Fruit fly (Drosophila melanogaster) whole organism, embryonic: Measurements from ENCODE around the gene CG7611.
A peak's percentile ranks its signal among the peaks of the same experiment; 100 is the strongest.

ENCODE experiments used
- Ada2b ChIP-seq: fragments of 200-800 bp; sonication (Bioruptor generic); IDR thresholded peaks from 2 replicates; pipeline ENCODE4 v1.3.6; 2022; ENCODE audit warnings: missing biosample characterization, missing genetic modification characterization
- Antp ChIP-seq: fragments of 200-800 bp; sonication (Bioruptor generic); optimal IDR thresholded peaks from 3 replicates; lab custom pipeline; 2016; ENCODE audit warnings: missing biosample characterization, missing genetic modification characterization
- BEAF-32 ChIP-seq: fragments of 200-800 bp; sonication (Bioruptor generic); optimal IDR thresholded peaks from 3 replicates; lab custom pipeline; 2017; ENCODE audit warnings: missing biosample characterization, missing genetic modification characterization, mild to moderate bottlenecking, moderate library complexity, missing genetic modification reagents
- Bteb2 ChIP-seq: fragments of 200-800 bp; sonication (Bioruptor generic); optimal IDR thresholded peaks from 2 replicates; lab custom pipeline; 2016; ENCODE audit warnings: missing biosample characterization, missing genetic modification characterization
- C15 ChIP-seq: fragments of 200-800 bp; sonication (Bioruptor generic); IDR thresholded peaks from 3 replicates; pipeline ENCODE4 v1.3.6; 2022; ENCODE audit warnings: missing biosample characterization, missing genetic modification characterization
- CG10959 ChIP-seq: fragments of 200-800 bp; sonication (Bioruptor generic); IDR thresholded peaks from 2 replicates; pipeline ENCODE4 v1.3.6; 2022; ENCODE audit warnings: missing biosample characterization, missing genetic modification characterization
- CG12769 ChIP-seq: fragments of 200-800 bp; sonication (Bioruptor generic); optimal IDR thresholded peaks from 2 replicates; lab custom pipeline; 2019; ENCODE audit warnings: missing biosample characterization, mild to moderate bottlenecking, missing genetic modification characterization, moderate library complexity
- CG13123 ChIP-seq: fragments of 200-800 bp; sonication (Bioruptor generic); optimal IDR thresholded peaks from 2 replicates; lab custom pipeline; 2016; ENCODE audit warnings: missing biosample characterization, missing genetic modification characterization
- CG13894 ChIP-seq: fragments of 200-800 bp; sonication (Bioruptor generic); optimal IDR thresholded peaks from 3 replicates; lab custom pipeline; 2018; ENCODE audit warnings: missing biosample characterization, mild to moderate bottlenecking, missing genetic modification characterization, moderate library complexity
- CG14965 ChIP-seq: fragments of 200-800 bp; sonication (Bioruptor generic); optimal IDR thresholded peaks from 2 replicates; lab custom pipeline; 2016; ENCODE audit warnings: missing biosample characterization, missing genetic modification characterization, borderline replicate concordance
- CG15601 ChIP-seq: fragments of 200-800 bp; sonication (Bioruptor generic); optimal IDR thresholded peaks from 3 replicates; lab custom pipeline; 2019; ENCODE audit warnings: missing biosample characterization, mild to moderate bottlenecking, missing genetic modification characterization, moderate library complexity
- CG15696 ChIP-seq: fragments of 200-800 bp; sonication (Bioruptor generic); optimal IDR thresholded peaks from 2 replicates; lab custom pipeline; 2019; ENCODE audit warnings: missing biosample characterization, mild to moderate bottlenecking, missing genetic modification characterization, moderate library complexity
- CG17186 ChIP-seq: fragments of 200-800 bp; sonication (Bioruptor generic); optimal IDR thresholded peaks from 3 replicates; lab custom pipeline; 2017; ENCODE audit warnings: missing biosample characterization, missing genetic modification reagents, missing genetic modification characterization
- CG2120 ChIP-seq: fragments of 200-800 bp; sonication (Bioruptor generic); optimal IDR thresholded peaks from 3 replicates; lab custom pipeline; 2016; ENCODE audit warnings: missing biosample characterization, missing genetic modification characterization
- CG33557 ChIP-seq: fragments of 200-800 bp; sonication (Bioruptor generic); optimal IDR thresholded peaks from 2 replicates; lab custom pipeline; 2019; ENCODE audit warnings: missing biosample characterization, mild to moderate bottlenecking, missing genetic modification characterization, moderate library complexity
- CG4617 ChIP-seq: fragments of 200-800 bp; sonication (Bioruptor generic); optimal IDR thresholded peaks from 3 replicates; lab custom pipeline; 2016; ENCODE audit warnings: missing biosample characterization, missing genetic modification characterization, borderline replicate concordance
- CG6813 ChIP-seq: fragments of 200-800 bp; sonication (Bioruptor generic); optimal IDR thresholded peaks from 2 replicates; lab custom pipeline; 2017; ENCODE audit warnings: missing biosample characterization, missing genetic modification characterization, mild to moderate bottlenecking, moderate library complexity, missing genetic modification reagents
- CG8089 ChIP-seq: fragments of 200-800 bp; sonication (Bioruptor generic); optimal IDR thresholded peaks from 3 replicates; lab custom pipeline; 2016; ENCODE audit warnings: missing biosample characterization, missing genetic modification characterization
- CHES-1-like ChIP-seq: fragments of 200-800 bp; sonication (Bioruptor generic); optimal IDR thresholded peaks from 2 replicates; lab custom pipeline; 2016; ENCODE audit warnings: missing biosample characterization, missing genetic modification characterization
- D ChIP-seq, 2 experiments: fragments of 200-800 bp in 1 of 2; fragments of >200 bp in 1 of 2; sonication (Bioruptor generic) in 1 of 2; optimal IDR thresholded peaks; 2 replicates in 1 of 2; 3 replicates in 1 of 2; lab custom pipeline; 2017; ENCODE audit warnings: mild to moderate bottlenecking in 1 of 2, missing biosample characterization in 1 of 2, missing genetic modification characterization in 1 of 2, missing genetic modification reagents in 1 of 2
- Dll ChIP-seq: fragments of 200-800 bp; sonication (Bioruptor generic); IDR thresholded peaks from 4 replicates; pipeline ENCODE4 v1.3.6; 2022; ENCODE audit warnings: missing biosample characterization, missing genetic modification characterization; ENCODE audit not compliant: partially characterized antibody
- Doc2 ChIP-seq: fragments of 200-800 bp; sonication (Bioruptor generic); IDR thresholded peaks from 2 replicates; pipeline ENCODE4 v1.3.6; 2022; ENCODE audit warnings: missing biosample characterization, missing genetic modification characterization
- E2f2 ChIP-seq: fragments of 200-800 bp; sonication (Bioruptor generic); IDR thresholded peaks from 2 replicates; pipeline ENCODE4 v1.3.6; 2022; ENCODE audit warnings: missing biosample characterization, missing genetic modification characterization
- Eip74EF ChIP-seq, 2 experiments: fragments of 200-800 bp in 1 of 2; fragments of >200 bp in 1 of 2; sonication (Bioruptor generic) in 1 of 2; optimal IDR thresholded peaks; 2 replicates each; lab custom pipeline; 2017 to 2019; ENCODE audit warnings: missing biosample characterization in 2 of 2, missing genetic modification characterization in 2 of 2, mild to moderate bottlenecking in 1 of 2, moderate library complexity in 1 of 2
- H15 ChIP-seq: fragments of 200-800 bp; sonication (Bioruptor generic); IDR thresholded peaks from 3 replicates; pipeline ENCODE4 v1.3.6; 2022; ENCODE audit warnings: missing biosample characterization, missing genetic modification characterization
- HHEX ChIP-seq: fragments of 200-800 bp; sonication (Bioruptor generic); optimal IDR thresholded peaks from 3 replicates; lab custom pipeline; 2017; ENCODE audit warnings: missing biosample characterization, mild to moderate bottlenecking, missing genetic modification characterization, missing genetic modification reagents
- HmgZ ChIP-seq: fragments of 200-800 bp; sonication (Bioruptor generic); optimal IDR thresholded peaks from 2 replicates; lab custom pipeline; 2018; ENCODE audit warnings: missing biosample characterization, mild to moderate bottlenecking, missing genetic modification characterization
- MESR4 ChIP-seq: fragments of 200-800 bp; sonication (Bioruptor generic); optimal IDR thresholded peaks from 2 replicates; lab custom pipeline; 2018; ENCODE audit warnings: missing biosample characterization, mild to moderate bottlenecking, missing genetic modification characterization, moderate library complexity
- Mrtf ChIP-seq: fragments of 200-800 bp; sonication (Bioruptor generic); IDR thresholded peaks from 3 replicates; pipeline ENCODE4 v1.3.6; 2022; ENCODE audit warnings: missing biosample characterization, missing genetic modification characterization
- Neu2 ChIP-seq: fragments of 200-800 bp; sonication (Bioruptor generic); optimal IDR thresholded peaks from 3 replicates; lab custom pipeline; 2016; ENCODE audit warnings: missing biosample characterization, missing genetic modification characterization, borderline replicate concordance
- Opbp ChIP-seq: fragments of 200-800 bp; sonication (Bioruptor generic); IDR thresholded peaks from 3 replicates; pipeline ENCODE4 v1.3.6; 2022; ENCODE audit warnings: missing biosample characterization, missing genetic modification characterization; ENCODE audit not compliant: partially characterized antibody
- Rfx ChIP-seq: fragments of 200-800 bp; sonication (Bioruptor generic); IDR thresholded peaks from 2 replicates; pipeline ENCODE4 v1.3.6; 2022; ENCODE audit warnings: missing biosample characterization, missing genetic modification characterization
- Ssrp ChIP-seq: fragments of 200-800 bp; sonication (Bioruptor generic); optimal IDR thresholded peaks from 2 replicates; lab custom pipeline; 2018; ENCODE audit warnings: missing biosample characterization, mild to moderate bottlenecking, missing genetic modification characterization, moderate library complexity
- Stat92E ChIP-seq, 3 experiments: fragments of >200 bp in 2 of 3; fragments of 200-800 bp in 1 of 3; sonication (Bioruptor generic) in 1 of 3; optimal IDR thresholded peaks; 2 replicates each; lab custom pipeline; 2017 to 2019; ENCODE audit warnings: missing biosample characterization in 3 of 3, missing genetic modification characterization in 3 of 3, mild to moderate bottlenecking in 1 of 3, moderate library complexity in 1 of 3
- bowl ChIP-seq: fragments of 200-800 bp; sonication (Bioruptor generic); IDR thresholded peaks from 2 replicates; pipeline ENCODE4 v1.3.6; 2022; ENCODE audit warnings: missing biosample characterization, missing genetic modification characterization
- dmrt99B ChIP-seq: fragments of 200-800 bp; sonication (Bioruptor generic); optimal IDR thresholded peaks from 2 replicates; lab custom pipeline; 2018; ENCODE audit warnings: missing biosample characterization, mild to moderate bottlenecking, missing genetic modification characterization, moderate library complexity
- fd96Cb ChIP-seq: fragments of 200-800 bp; sonication (Bioruptor generic); optimal IDR thresholded peaks from 2 replicates; lab custom pipeline; 2018; ENCODE audit warnings: missing biosample characterization, mild to moderate bottlenecking, missing genetic modification characterization, moderate library complexity
- grau ChIP-seq: fragments of 200-800 bp; optimal IDR thresholded peaks from 3 replicates; lab custom pipeline; 2019; ENCODE audit warnings: missing biosample characterization, mild to moderate bottlenecking, missing genetic modification characterization, moderate library complexity
- h ChIP-seq: fragments of >200 bp; optimal IDR thresholded peaks from 2 replicates; lab custom pipeline; 2017
- ind ChIP-seq: fragments of 200-800 bp; sonication (Bioruptor generic); optimal IDR thresholded peaks from 3 replicates; lab custom pipeline; 2016; ENCODE audit warnings: missing biosample characterization, missing genetic modification characterization
- lov ChIP-seq, 2 experiments: fragments of 200-800 bp in 1 of 2; fragments of >200 bp in 1 of 2; sonication (Bioruptor generic) in 1 of 2; IDR thresholded peaks in 1 of 2; optimal IDR thresholded peaks in 1 of 2; 2 replicates in 1 of 2; 3 replicates in 1 of 2; pipeline versions ENCODE4 v1.3.6 to Lab custom; 2017 to 2022; ENCODE audit warnings: missing biosample characterization in 1 of 2, missing genetic modification characterization in 1 of 2
- maf-S ChIP-seq: fragments of 200-800 bp; sonication (Bioruptor generic); optimal IDR thresholded peaks from 2 replicates; lab custom pipeline; 2016; ENCODE audit warnings: missing biosample characterization, missing genetic modification characterization
- nerfin-1 ChIP-seq: fragments of 200-800 bp; sonication (Bioruptor generic); optimal IDR thresholded peaks from 3 replicates; lab custom pipeline; 2019; ENCODE audit warnings: missing biosample characterization, mild to moderate bottlenecking, missing genetic modification characterization, moderate library complexity
- onecut ChIP-seq: fragments of 200-800 bp; sonication (Bioruptor generic); IDR thresholded peaks from 2 replicates; pipeline ENCODE4 v1.3.6; 2022; ENCODE audit warnings: missing biosample characterization, missing genetic modification characterization
- pzg ChIP-seq: fragments of 200-800 bp; sonication (Bioruptor generic); optimal IDR thresholded peaks from 3 replicates; lab custom pipeline; 2018; ENCODE audit warnings: missing biosample characterization, mild to moderate bottlenecking, missing genetic modification characterization, moderate library complexity
- slbo ChIP-seq: fragments of 200-800 bp; sonication (Bioruptor generic); IDR thresholded peaks from 2 replicates; pipeline ENCODE4 v1.3.6; 2022; ENCODE audit warnings: missing biosample characterization, missing genetic modification characterization
- sna ChIP-seq: fragments of 200-800 bp; sonication (Bioruptor generic); IDR thresholded peaks from 2 replicates; pipeline ENCODE4 v1.3.6; 2022; ENCODE audit warnings: missing biosample characterization, missing genetic modification characterization; ENCODE audit not compliant: partially characterized antibody
- tio ChIP-seq: fragments of 200-800 bp; sonication (Bioruptor generic); optimal IDR thresholded peaks from 2 replicates; lab custom pipeline; 2017; ENCODE audit warnings: missing biosample characterization, missing genetic modification characterization, inconsistent platforms
- tx ChIP-seq: fragments of 200-800 bp; sonication (Bioruptor generic); optimal IDR thresholded peaks from 2 replicates; lab custom pipeline; 2016; ENCODE audit warnings: missing biosample characterization, missing genetic modification characterization

CG7611 gene

DNA sequence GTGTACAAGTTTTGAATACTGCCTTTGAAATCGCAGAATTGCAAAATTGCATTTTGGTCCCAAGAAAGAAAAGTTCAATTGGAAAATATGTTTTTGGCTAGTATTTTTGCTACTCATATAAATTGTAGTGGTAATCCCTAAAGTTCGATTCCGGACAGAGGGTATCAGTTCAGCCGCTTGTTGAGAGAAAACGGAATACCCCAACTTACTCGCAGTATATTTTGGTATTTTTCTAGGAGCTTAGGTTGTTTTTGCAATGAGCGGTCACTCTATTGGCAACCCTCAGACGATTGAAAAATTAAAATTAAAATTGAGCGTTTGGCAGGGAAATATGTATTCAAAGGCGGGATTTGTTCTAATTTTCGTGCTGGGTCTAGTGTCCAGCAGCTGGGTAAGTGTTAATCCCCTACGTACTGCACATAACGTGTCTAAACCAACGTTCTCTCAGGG is 51.3 kb downstream of the CG7611 start (continued):
- TF ChIP-seq CG6813 (GFP tag; lab: Kevin White, UChicago): no peak
- no peak for TF ChIP-seq Antp (GFP tag; lab: Kevin White, UChicago)
- TF ChIP-seq CG33557 (GFP tag; lab: Kevin White, UChicago): no peak
- no peak for TF ChIP-seq fd96Cb (tag; lab: Kevin White, UChicago)
- TF ChIP-seq pzg (GFP tag; lab: Kevin White, UChicago): peak; percentile 49
- TF ChIP-seq E2f2 (GFP tag; lab: Robert Waterston, UW): peak; percentile 44
- no peak for TF ChIP-seq H15
- TF ChIP-seq lov (optimal IDR thresholded peaks at IDR 0.05; lab: Kevin White, UChicago): no peak
- TF ChIP-seq lov (GFP tag; IDR thresholded peaks at IDR 0.05; lab: Robert Waterston, UW): no peak
- TF ChIP-seq CG4617 (GFP tag; lab: Kevin White, UChicago): peak; percentile 86
- peak; percentile 22 for TF ChIP-seq BEAF-32
- TF ChIP-seq MESR4 (GFP tag; lab: Kevin White, UChicago): peak; percentile 85
- TF ChIP-seq CG14965 (GFP tag; lab: Kevin White, UChicago): no peak
- no peak for TF ChIP-seq D (optimal IDR thresholded peaks at IDR 0.05; lab: Kevin White, UChicago)
- TF ChIP-seq D (GFP tag; optimal IDR thresholded peaks at IDR 0.05; lab: Kevin White, UChicago): no peak
- TF ChIP-seq CG12769: no peak
- no peak for TF ChIP-seq Stat92E (GFP tag; optimal IDR thresholded peaks at IDR 0.05; lab: Kevin White, UChicago)
- peak; percentile 19; the same call in 1 of the 4 replicates for TF ChIP-seq Dll
- TF ChIP-seq nerfin-1 (tag; lab: Kevin White, UChicago): no peak
- no peak for TF ChIP-seq grau (tag; lab: Kevin White, UChicago)
- no peak for TF ChIP-seq C15
- no peak for TF ChIP-seq tx (GFP tag; lab: Kevin White, UChicago)
- no peak for TF ChIP-seq sna (GFP tag; lab: Robert Waterston, UW)
- peak; percentile 15 for TF ChIP-seq CG2120
- no peak for TF ChIP-seq h (lab: Kevin White, UChicago)
- no peak for TF ChIP-seq Mrtf (GFP tag; lab: Robert Waterston, UW)
- no peak for TF ChIP-seq CG15601 (tag; lab: Kevin White, UChicago)
- TF ChIP-seq ind: no peak
- TF ChIP-seq Opbp (GFP tag; lab: Robert Waterston, UW): peak; percentile 28; the same call in 1 of the 3 replicates
- no peak for TF ChIP-seq maf-S (GFP tag; lab: Kevin White, UChicago)
- no peak for TF ChIP-seq CG13894
- peak; percentile 18 for TF ChIP-seq HmgZ (tag; lab: Kevin White, UChicago)
- no peak for TF ChIP-seq Doc2 (GFP tag; lab: Robert Waterston, UW)
- TF ChIP-seq Ada2b: no peak
- TF ChIP-seq slbo: no peak
- TF ChIP-seq Eip74EF (GFP tag; optimal IDR thresholded peaks at IDR 0.05; lab: Kevin White, UChicago): no peak
- TF ChIP-seq CG17186: no peak
- no peak for TF ChIP-seq CG8089 (GFP tag; lab: Kevin White, UChicago)
- TF ChIP-seq onecut (GFP tag; lab: Robert Waterston, UW): no peak
- TF ChIP-seq HHEX (GFP tag; lab: Kevin White, UChicago): no peak
- TF ChIP-seq Ssrp (tag; lab: Kevin White, UChicago): no peak
- TF ChIP-seq CHES-1-like (GFP tag; lab: Kevin White, UChicago): no peak
- no peak for TF ChIP-seq bowl (GFP tag; lab: Robert Waterston, UW)
- no peak for TF ChIP-seq Rfx (GFP tag; lab: Robert Waterston, UW)
- TF ChIP-seq dmrt99B (tag; lab: Kevin White, UChicago): no peak
- no peak for TF ChIP-seq Bteb2 (GFP tag; lab: Kevin White, UChicago)
- no peak for TF ChIP-seq tio (GFP tag; lab: Kevin White, UChicago)
- no peak for TF ChIP-seq CG15696 (tag; lab: Kevin White, UChicago)
- TF ChIP-seq CG10959 (GFP tag; lab: Robert Waterston, UW): no peak
- TF ChIP-seq Neu2 (GFP tag; lab: Kevin White, UChicago): no peak
- TF ChIP-seq CG13123 (GFP tag; lab: Kevin White, UChicago): no peak
